Fruit fly (Drosophila melanogaster) whole organism, prepupa: Measurements from ENCODE around the gene Syx1A.

Source experiments
- Blimp-1 ChIP-seq: fragments of 200-800 bp; sonication (Bioruptor generic); optimal IDR thresholded peaks from 3 replicates; lab custom pipeline; 2017; ENCODE audit warnings: missing biosample characterization, missing genetic modification characterization, mild to moderate bottlenecking, moderate library complexity, missing genetic modification reagents
- CG10669 ChIP-seq: fragments of 200-800 bp; sonication (Bioruptor generic); optimal IDR thresholded peaks from 3 replicates; lab custom pipeline; 2018; ENCODE audit warnings: missing biosample characterization, mild to moderate bottlenecking, missing genetic modification characterization, moderate library complexity
- CG11762 ChIP-seq: fragments of 200-800 bp; sonication (Bioruptor generic); optimal IDR thresholded peaks from 3 replicates; lab custom pipeline; 2016; ENCODE audit warnings: missing biosample characterization, missing genetic modification characterization; ENCODE audit not compliant: insufficient read depth
- CG15336 ChIP-seq: fragments of 200-800 bp; sonication (Bioruptor generic); IDR thresholded peaks from 2 replicates; pipeline ENCODE4 v1.3.6; 2022; ENCODE audit warnings: missing biosample characterization, missing genetic modification characterization
- CG31627 ChIP-seq: fragments of 200-800 bp; sonication (Bioruptor generic); optimal IDR thresholded peaks from 3 replicates; lab custom pipeline; 2016; ENCODE audit warnings: missing biosample characterization, missing genetic modification characterization
- CG3919 ChIP-seq: fragments of 200-800 bp; sonication (Bioruptor generic); optimal IDR thresholded peaks from 3 replicates; lab custom pipeline; 2016; ENCODE audit warnings: missing biosample characterization, missing genetic modification characterization
- CG4318 ChIP-seq: fragments of 200-800 bp; sonication (Bioruptor generic); optimal IDR thresholded peaks from 3 replicates; lab custom pipeline; 2017; ENCODE audit warnings: missing biosample characterization, mild to moderate bottlenecking, missing genetic modification characterization
- CG6163 ChIP-seq: fragments of 200-800 bp; sonication (Bioruptor generic); IDR thresholded peaks from 3 replicates; pipeline ENCODE4 v1.3.6; 2022; ENCODE audit warnings: missing biosample characterization, missing genetic modification characterization
- CG6276 ChIP-seq: fragments of 200-800 bp; sonication (Bioruptor generic); optimal IDR thresholded peaks from 2 replicates; lab custom pipeline; 2017; ENCODE audit warnings: missing biosample characterization, mild to moderate bottlenecking, missing genetic modification characterization
- CG6792 ChIP-seq: fragments of 200-800 bp; sonication (Bioruptor generic); optimal IDR thresholded peaks from 3 replicates; lab custom pipeline; 2016; ENCODE audit warnings: missing biosample characterization, missing genetic modification characterization
- CG6854 ChIP-seq: fragments of 200-800 bp; sonication (Bioruptor generic); optimal IDR thresholded peaks from 2 replicates; lab custom pipeline; 2017; ENCODE audit warnings: missing biosample characterization, mild to moderate bottlenecking, missing genetic modification characterization
- CG7368 ChIP-seq: fragments of 200-800 bp; sonication (Bioruptor generic); optimal IDR thresholded peaks from 3 replicates; lab custom pipeline; 2016; ENCODE audit warnings: missing biosample characterization, missing genetic modification characterization
- CG8119 ChIP-seq: fragments of 200-800 bp; sonication (Bioruptor generic); IDR thresholded peaks from 3 replicates; pipeline ENCODE4 v1.3.6; 2022; ENCODE audit warnings: missing biosample characterization, missing genetic modification characterization
- CG8319 ChIP-seq: fragments of 200-800 bp; sonication (Bioruptor generic); optimal IDR thresholded peaks from 3 replicates; lab custom pipeline; 2016; ENCODE audit warnings: missing biosample characterization, missing genetic modification characterization
- CG8632 ChIP-seq: fragments of 200-800 bp; sonication (Bioruptor generic); optimal IDR thresholded peaks from 3 replicates; lab custom pipeline; 2016; ENCODE audit warnings: missing biosample characterization, missing genetic modification characterization
- CG9139 ChIP-seq: fragments of 200-800 bp; sonication (Bioruptor generic); optimal IDR thresholded peaks from 3 replicates; lab custom pipeline; 2017; ENCODE audit warnings: missing biosample characterization, mild to moderate bottlenecking, missing genetic modification characterization
- Eip78C ChIP-seq: fragments of 200-800 bp; sonication (Bioruptor generic); peaks from one replicate; lab custom pipeline; 2016; ENCODE audit warnings: missing biosample characterization, missing genetic modification characterization
- Eip93F ChIP-seq: fragments of 200-800 bp; sonication (Bioruptor generic); optimal IDR thresholded peaks from 2 replicates; lab custom pipeline; 2016; ENCODE audit warnings: missing biosample characterization, mild to moderate bottlenecking, missing genetic modification characterization
- Ets21C ChIP-seq: fragments of 200-800 bp; sonication (Bioruptor generic); optimal IDR thresholded peaks from 3 replicates; lab custom pipeline; 2016; ENCODE audit warnings: missing biosample characterization, missing genetic modification characterization
- Ets96B ChIP-seq: fragments of 200-800 bp; optimal IDR thresholded peaks from 2 replicates; lab custom pipeline; 2019; ENCODE audit warnings: missing biosample characterization, mild to moderate bottlenecking, missing genetic modification characterization, moderate library complexity
- Gug ChIP-seq: fragments of 200-800 bp; sonication (Bioruptor generic); IDR thresholded peaks from 2 replicates; pipeline ENCODE4 v1.3.6; 2022; ENCODE audit warnings: missing biosample characterization, missing genetic modification characterization
- Hr38 ChIP-seq: sonication (Bioruptor generic); optimal IDR thresholded peaks from 2 replicates; lab custom pipeline; 2016; ENCODE audit warnings: missing biosample characterization, missing genetic modification characterization
- Hr39 ChIP-seq: fragments of 200-800 bp; sonication (Bioruptor generic); optimal IDR thresholded peaks from 2 replicates; lab custom pipeline; 2016; ENCODE audit warnings: missing biosample characterization, missing genetic modification characterization
- Hr4 ChIP-seq: fragments of 200-800 bp; sonication (Bioruptor generic); optimal IDR thresholded peaks from 3 replicates; lab custom pipeline; 2016; ENCODE audit warnings: missing biosample characterization, missing genetic modification characterization
- Lpt ChIP-seq: fragments of 200-800 bp; sonication (Bioruptor generic); optimal IDR thresholded peaks from 3 replicates; lab custom pipeline; 2016; ENCODE audit warnings: missing biosample characterization, missing genetic modification characterization
- Met ChIP-seq: fragments of 200-800 bp; sonication (Bioruptor generic); optimal IDR thresholded peaks from 3 replicates; lab custom pipeline; 2016; ENCODE audit warnings: missing biosample characterization, missing genetic modification characterization
- OdsH ChIP-seq: fragments of 200-800 bp; sonication (Bioruptor generic); optimal IDR thresholded peaks from 3 replicates; lab custom pipeline; 2016; ENCODE audit warnings: missing biosample characterization, missing genetic modification characterization
- Smox ChIP-seq: fragments of 200-800 bp; sonication (Bioruptor generic); optimal IDR thresholded peaks from 3 replicates; lab custom pipeline; 2016; ENCODE audit warnings: missing biosample characterization, missing genetic modification characterization
- Sox102F ChIP-seq: fragments of 200-800 bp; sonication (Bioruptor generic); optimal IDR thresholded peaks from 2 replicates; lab custom pipeline; 2016; ENCODE audit warnings: missing biosample characterization, mild to moderate bottlenecking, missing genetic modification characterization
- Sox14 ChIP-seq: fragments of 200-800 bp; sonication (Bioruptor generic); optimal IDR thresholded peaks from 3 replicates; lab custom pipeline; 2016; ENCODE audit warnings: missing biosample characterization, missing genetic modification characterization
- achi ChIP-seq: fragments of 200-800 bp; sonication (Bioruptor generic); optimal IDR thresholded peaks from 3 replicates; lab custom pipeline; 2016; ENCODE audit warnings: missing biosample characterization, missing genetic modification characterization
- acj6 ChIP-seq: fragments of 200-800 bp; sonication (Bioruptor generic); optimal IDR thresholded peaks from 3 replicates; lab custom pipeline; 2016; ENCODE audit warnings: missing biosample characterization, missing genetic modification characterization
- cyc ChIP-seq: fragments of 200-800 bp; sonication (Bioruptor generic); optimal IDR thresholded peaks from 3 replicates; lab custom pipeline; 2016; ENCODE audit warnings: missing biosample characterization, missing genetic modification characterization
- dac ChIP-seq: fragments of 200-800 bp; sonication (Bioruptor generic); optimal IDR thresholded peaks from 2 replicates; lab custom pipeline; 2017; ENCODE audit warnings: missing biosample characterization, mild to moderate bottlenecking, missing genetic modification characterization
- dsx ChIP-seq: fragments of 200-800 bp; optimal IDR thresholded peaks from 3 replicates; lab custom pipeline; 2019; ENCODE audit warnings: missing biosample characterization, mild to moderate bottlenecking, missing genetic modification characterization, moderate library complexity; ENCODE audit not compliant: poor library complexity, severe bottlenecking
- eg ChIP-seq: fragments of 200-800 bp; sonication (Bioruptor generic); IDR thresholded peaks from 3 replicates; pipeline ENCODE4 v1.3.6; 2022; ENCODE audit warnings: missing biosample characterization, missing genetic modification characterization
- esn ChIP-seq: fragments of 200-800 bp; sonication (Bioruptor generic); optimal IDR thresholded peaks from 2 replicates; lab custom pipeline; 2016; ENCODE audit warnings: missing biosample characterization, mild to moderate bottlenecking, missing genetic modification characterization, moderate library complexity
- fd59A ChIP-seq: fragments of 200-800 bp; sonication (Bioruptor generic); optimal IDR thresholded peaks from 2 replicates; lab custom pipeline; 2017; ENCODE audit warnings: missing biosample characterization, mild to moderate bottlenecking, missing genetic modification characterization, missing genetic modification reagents
- fd85E ChIP-seq: fragments of 200-800 bp; sonication (Bioruptor generic); optimal IDR thresholded peaks from 3 replicates; lab custom pipeline; 2016; ENCODE audit warnings: missing biosample characterization, missing genetic modification characterization
- fkh ChIP-seq: fragments of 200-800 bp; sonication (Bioruptor generic); optimal IDR thresholded peaks from 3 replicates; lab custom pipeline; 2017; ENCODE audit warnings: missing biosample characterization, mild to moderate bottlenecking, missing genetic modification characterization, moderate library complexity
- lz ChIP-seq: fragments of 200-800 bp; sonication (Bioruptor generic); optimal IDR thresholded peaks from 3 replicates; lab custom pipeline; 2016; ENCODE audit warnings: missing biosample characterization, missing genetic modification characterization
- net ChIP-seq: fragments of 200-800 bp; sonication (Bioruptor generic); optimal IDR thresholded peaks from 3 replicates; lab custom pipeline; 2016; ENCODE audit warnings: missing biosample characterization, missing genetic modification characterization
- pdm3 ChIP-seq: fragments of 200-800 bp; sonication (Bioruptor generic); optimal IDR thresholded peaks from 3 replicates; lab custom pipeline; 2016; ENCODE audit warnings: missing biosample characterization, missing genetic modification characterization
- salr ChIP-seq, 2 experiments: fragments of 200-800 bp; sonication (Bioruptor generic); optimal IDR thresholded peaks; 3 replicates each; lab custom pipeline; 2016 to 2018; ENCODE audit warnings: missing biosample characterization in 2 of 2, missing genetic modification characterization in 2 of 2, mild to moderate bottlenecking in 1 of 2
- spab ChIP-seq: fragments of 200-800 bp; sonication (Bioruptor generic); optimal IDR thresholded peaks from 2 replicates; lab custom pipeline; 2017; ENCODE audit warnings: missing biosample characterization, mild to moderate bottlenecking, missing genetic modification characterization, missing genetic modification reagents
- svp ChIP-seq: fragments of 200-800 bp; sonication (Bioruptor generic); peaks from one replicate; lab custom pipeline; 2016; ENCODE audit warnings: missing biosample characterization, missing genetic modification characterization
- topi ChIP-seq: fragments of 200-800 bp; sonication (Bioruptor generic); optimal IDR thresholded peaks from 3 replicates; lab custom pipeline; 2016; ENCODE audit warnings: missing biosample characterization, missing genetic modification characterization
- vri ChIP-seq: fragments of 200-800 bp; sonication (Bioruptor generic); optimal IDR thresholded peaks from 3 replicates; lab custom pipeline; 2016; ENCODE audit warnings: missing biosample characterization, mild to moderate bottlenecking, missing genetic modification characterization

Syx1A gene

DNA sequence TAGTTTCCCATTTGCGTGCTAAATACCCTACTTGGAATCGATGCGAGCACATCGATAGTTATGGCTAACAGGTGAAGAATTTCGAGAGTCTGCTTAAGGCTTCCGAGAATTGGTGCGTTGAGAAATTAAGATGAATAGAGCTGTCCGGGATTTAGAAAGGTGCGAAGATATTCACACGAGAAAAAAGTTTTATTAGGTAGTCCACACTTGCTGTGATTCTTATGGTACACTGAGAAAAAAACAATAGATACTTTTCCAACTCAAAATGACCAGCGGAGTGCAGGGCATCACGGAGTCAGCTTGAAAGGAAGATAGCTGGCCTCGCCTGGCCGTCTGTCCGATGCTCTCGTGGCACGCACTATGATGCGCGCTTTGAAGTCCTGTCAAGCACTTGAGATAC is 39.0 kb upstream of the Syx1A start (continued):
- peak; percentile 69 for TF ChIP-seq eg (GFP tag; lab: Robert Waterston, UW)
- no peak for TF ChIP-seq Blimp-1 (GFP tag; lab: Kevin White, UChicago)
- TF ChIP-seq esn (GFP tag; lab: Kevin White, UChicago), result peak; percentile 68
- TF ChIP-seq Smox, result peak; percentile 0
- TF ChIP-seq dac, result peak; percentile 66
- TF ChIP-seq net (GFP tag; lab: Kevin White, UChicago), result peak; percentile 60
- peak; percentile 34 for TF ChIP-seq Lpt
- peak; percentile 75 for TF ChIP-seq CG15336 (GFP tag; lab: Robert Waterston, UW)
- TF ChIP-seq CG8319, result no peak
- TF ChIP-seq dsx (GFP tag; lab: Kevin White, UChicago), result peak; percentile 60
- TF ChIP-seq CG3919 (GFP tag; lab: Kevin White, UChicago), result peak; percentile 77
- peak; percentile 58 for TF ChIP-seq CG11762 (GFP tag; lab: Kevin White, UChicago)

DNA sequence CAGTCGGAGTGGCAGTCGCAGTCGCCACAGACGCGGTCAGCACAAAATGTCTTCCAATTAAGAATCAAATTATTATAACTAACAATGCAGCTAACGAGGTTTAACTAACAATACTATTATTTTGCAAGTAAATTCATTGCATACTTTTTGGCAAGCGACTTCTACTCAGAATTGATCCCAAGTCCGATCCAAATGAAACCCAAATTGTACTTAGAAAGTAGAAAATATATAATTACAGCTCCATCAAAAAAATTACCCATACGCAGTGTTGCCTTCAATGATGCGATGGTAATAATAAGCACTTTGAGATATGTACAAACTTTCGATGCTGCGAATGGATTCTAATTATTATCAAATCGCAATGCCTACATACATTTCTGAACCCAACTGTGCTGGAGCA is 38.2 kb upstream of the Syx1A start:
- TF ChIP-seq Ets96B (tag; lab: Kevin White, UChicago) (peak; percentile 58), salr (GFP tag; optimal IDR thresholded peaks at IDR 0.05; lab: Kevin White, UChicago) (peak in 1 of 2 experiments; percentile 75), fkh (GFP tag; lab: Kevin White, UChicago) (no peak), CG6163 (GFP tag; lab: Robert Waterston, UW) (0 out of 3 replicates have a peak, but pooled peaks have one; percentile 22), Ets21C (GFP tag; lab: Kevin White, UChicago) (no peak), Met (GFP tag; lab: Kevin White, UChicago) (peak; percentile 43), CG7368 (GFP tag; lab: Kevin White, UChicago) (peak; percentile 44), eg (GFP tag; lab: Robert Waterston, UW) (0 out of 3 replicates have a peak, but pooled peaks have one; percentile 8), Hr4 (GFP tag; lab: Kevin White, UChicago) (peak; percentile 71), OdsH (GFP tag; lab: Kevin White, UChicago) (peak; percentile 57), Blimp-1 (GFP tag; lab: Kevin White, UChicago) (no peak), dsx (GFP tag; lab: Kevin White, UChicago) (no peak), CG9139 (GFP tag; lab: Kevin White, UChicago) (peak; percentile 29), fd85E (GFP tag; lab: Kevin White, UChicago) (no peak), Sox14 (GFP tag; lab: Kevin White, UChicago) (peak; percentile 68), dac (peak; percentile 31), pdm3 (peak; percentile 49), CG4318 (GFP tag; lab: Kevin White, UChicago) (peak; percentile 53), Smox (peak; percentile 34), Gug (GFP tag; lab: Robert Waterston, UW) (no peak), lz (GFP tag; lab: Kevin White, UChicago) (peak; percentile 51), topi (GFP tag; lab: Kevin White, UChicago) (peak; percentile 48), Hr39 (GFP tag; lab: Kevin White, UChicago) (peak; percentile 41), fd59A (peak; percentile 61), Lpt (no peak), CG6792 (GFP tag; lab: Kevin White, UChicago) (peak; percentile 54), achi (GFP tag; lab: Kevin White, UChicago) (peak; percentile 50), CG8319 (no peak), acj6 (GFP tag; lab: Kevin White, UChicago) (peak; percentile 58), Eip93F (GFP tag; lab: Kevin White, UChicago) (no peak), CG10669 (GFP tag; lab: Kevin White, UChicago) (peak; percentile 46), CG31627 (peak; percentile 45), esn (GFP tag; lab: Kevin White, UChicago) (peak; percentile 59), CG6276 (GFP tag; lab: Kevin White, UChicago) (peak; percentile 60), cyc (GFP tag; lab: Kevin White, UChicago) (peak; percentile 20), spab (GFP tag; lab: Kevin White, UChicago) (peak; percentile 67), CG15336 (GFP tag; lab: Robert Waterston, UW) (peak; percentile 36), svp (GFP tag; lab: Kevin White, UChicago) (peak; percentile 79), Hr38 (no peak), vri (no peak), Sox102F (no peak), CG6854 (GFP tag; lab: Kevin White, UChicago) (no peak), CG8119 (GFP tag; lab: Robert Waterston, UW) (peak; percentile 64; the same call in 2 of the 3 replicates), CG8632 (GFP tag; lab: Kevin White, UChicago) (peak; percentile 45), net (GFP tag; lab: Kevin White, UChicago) (peak; percentile 23), Eip78C (GFP tag; lab: Kevin White, UChicago) (peak; percentile 90)
